Fruit fly (Drosophila melanogaster): ENCODE results near the gene Phlpp.

Gene Phlpp

DNA sequence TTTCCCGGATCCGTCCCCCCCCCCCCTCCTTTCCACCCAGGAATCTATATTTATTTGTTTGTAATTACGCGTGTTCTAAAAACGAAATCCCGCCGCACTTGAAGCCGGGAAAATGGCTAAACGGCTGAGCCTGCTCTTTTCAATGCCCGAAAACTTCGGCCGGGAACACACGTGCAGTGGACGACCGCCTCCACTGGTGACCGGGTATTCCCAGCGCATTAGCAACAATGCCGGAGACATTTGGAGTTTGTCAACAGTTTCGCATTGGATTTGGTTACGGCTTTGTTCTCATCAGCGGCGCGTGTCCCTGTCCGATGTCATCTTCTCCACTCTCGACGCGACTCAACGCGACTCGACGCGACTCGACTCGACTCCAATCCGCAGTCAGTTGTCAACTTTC lies 45.5 kb downstream of the Phlpp start:
- no peak for TF ChIP-seq CG11398 (GFP tag; optimal IDR thresholded peaks at IDR 0.05)
- TF ChIP-seq Ets65A (GFP tag): peak; percentile 24
- peak; percentile 92 for TF ChIP-seq Hey (tag; optimal IDR thresholded peaks at IDR 0.05)
- TF ChIP-seq Hr39 (optimal IDR thresholded peaks at IDR 0.05): peak; percentile 1

DNA sequence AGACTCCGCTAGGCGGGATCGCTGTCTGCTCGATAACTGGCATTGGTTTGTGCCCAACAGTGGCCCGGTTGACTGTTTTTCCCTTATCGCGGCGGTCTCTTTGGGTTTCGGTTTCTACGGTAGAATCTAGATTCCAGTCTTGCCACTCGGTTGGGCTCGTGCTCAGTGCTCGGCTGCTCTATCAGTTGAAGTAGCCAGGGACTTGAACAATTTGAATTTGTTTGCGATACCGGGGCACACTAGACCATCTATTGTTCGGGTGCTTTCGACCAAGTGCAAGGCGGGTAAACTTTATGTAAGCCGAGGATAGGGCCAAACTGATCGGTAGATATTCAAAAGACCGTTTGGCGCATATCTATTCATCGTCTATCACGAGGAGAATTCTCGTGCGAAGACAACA lies 47.3 kb downstream of the Phlpp start:
- TF ChIP-seq Hey (tag; optimal IDR thresholded peaks at IDR 0.05) (peak; percentile 46), cwo (GFP tag; optimal IDR thresholded peaks at IDR 0.05) (peak; percentile 43), CG16815 (GFP tag; optimal IDR thresholded peaks at IDR 0.05) (no peak), Deaf1 (tag; optimal IDR thresholded peaks at IDR 0.05) (peak; percentile 84), bigmax (GFP tag; optimal IDR thresholded peaks at IDR 0.05) (no peak), CG14050 (GFP tag; IDR thresholded peaks at IDR 0.05) (no peak), CG13287 (GFP tag; IDR thresholded peaks at IDR 0.05; ENCODE audit: partially characterized antibody) (no peak), dimm (GFP tag; IDR thresholded peaks at IDR 0.05) (no peak), ind (GFP tag; optimal IDR thresholded peaks at IDR 0.05) (no peak), CG14667 (GFP tag; IDR thresholded peaks at IDR 0.05) (no peak), crc (GFP tag; optimal IDR thresholded peaks at IDR 0.05) (no peak), Hsf (GFP tag; optimal IDR thresholded peaks at IDR 0.05) (no peak), CG13123 (GFP tag; optimal IDR thresholded peaks at IDR 0.05) (no peak), fd3F (GFP tag; optimal IDR thresholded peaks at IDR 0.05) (no peak), unpg (GFP tag; optimal IDR thresholded peaks at IDR 0.05) (no peak), sug (tag; optimal IDR thresholded peaks at IDR 0.05) (peak; percentile 32), CG17385 (GFP tag; optimal IDR thresholded peaks at IDR 0.05) (no peak), aop (GFP tag; IDR thresholded peaks at IDR 0.05) (no peak), slou (GFP tag; optimal IDR thresholded peaks at IDR 0.05) (no peak), Tbp (GFP tag; optimal IDR thresholded peaks at IDR 0.05) (no peak), CG17186 (GFP tag; optimal IDR thresholded peaks at IDR 0.05) (no peak), tio (GFP tag; optimal IDR thresholded peaks at IDR 0.05) (no peak), exex (tag; optimal IDR thresholded peaks at IDR 0.05) (peak; percentile 69), CG18476 (GFP tag; optimal IDR thresholded peaks at IDR 0.05) (no peak), grn (GFP tag; optimal IDR thresholded peaks at IDR 0.05) (peak; percentile 76), CG2116 (GFP tag; optimal IDR thresholded peaks at IDR 0.05) (no peak), tll (GFP tag; optimal IDR thresholded peaks at IDR 0.05) (no peak), GATAe (GFP tag; conservative IDR thresholded peaks at IDR 0.05) (no peak), Side (GFP tag; optimal IDR thresholded peaks at IDR 0.05) (no peak), ems (GFP tag; optimal IDR thresholded peaks at IDR 0.05) (no peak), CG10565 (GFP tag; optimal IDR thresholded peaks at IDR 0.05) (no peak), eve (GFP tag; optimal IDR thresholded peaks at IDR 0.05) (no peak), CG15601 (tag; optimal IDR thresholded peaks at IDR 0.05) (no peak), slbo (GFP tag; IDR thresholded peaks at IDR 0.05) (no peak), CG7786 (GFP tag; optimal IDR thresholded peaks at IDR 0.05) (no peak), CG2129 (GFP tag; IDR thresholded peaks at IDR 0.05; ENCODE audit: partially characterized antibody) (no peak), so (GFP tag; IDR thresholded peaks at IDR 0.05) (0 out of 3 replicates have a peak, but pooled peaks have one; percentile 10), CG2875 (GFP tag; optimal IDR thresholded peaks at IDR 0.05) (no peak), Xrp1 (GFP tag; IDR thresholded peaks at IDR 0.05) (no peak), Neu2 (GFP tag; optimal IDR thresholded peaks at IDR 0.05; ENCODE audit: borderline replicate concordance) (no peak), mirr (GFP tag; optimal IDR thresholded peaks at IDR 0.05) (peak; percentile 78), abd-A (tag; optimal IDR thresholded peaks at IDR 0.05) (no peak), pb (GFP tag; optimal IDR thresholded peaks at IDR 0.05) (no peak), CG4820 (GFP tag; optimal IDR thresholded peaks at IDR 0.05) (no peak), CHES-1-like (GFP tag; optimal IDR thresholded peaks at IDR 0.05) (no peak), HmgZ (tag; optimal IDR thresholded peaks at IDR 0.05) (no peak)

Data from whole organism, embryonic.